Worm (Caenorhabditis elegans) whole organism, L4 larva: ENCODE results near the gene Y71H2B.8.
A peak's percentile ranks its signal among the peaks of the same experiment; 100 is the strongest.

Source experiments
- F26F4.8 ChIP-seq: fragments of 200-800 bp; sonication (Bioruptor generic); conservative IDR thresholded peaks from 2 replicates; pipeline ENCODE4 v1.3.6; 2022; ENCODE audit warnings: missing genetic modification characterization, missing compliant biosample characterization
- T20F7.1 ChIP-seq: fragments of 200-800 bp; sonication (Bioruptor generic); optimal IDR thresholded peaks from 2 replicates; lab custom pipeline; 2018; ENCODE audit warnings: mild to moderate bottlenecking, missing genetic modification characterization, missing compliant biosample characterization
- Y105C5A.15 ChIP-seq: fragments of 200-800 bp; sonication (Bioruptor generic); IDR thresholded peaks from 2 replicates; pipeline ENCODE4 v1.3.6; 2022; ENCODE audit warnings: missing genetic modification characterization, missing compliant biosample characterization
- Y75B8A.6 ChIP-seq: fragments of 200-800 bp; sonication (Bioruptor generic); IDR thresholded peaks from 2 replicates; pipeline ENCODE4 v1.3.6; 2022; ENCODE audit warnings: missing genetic modification reagents, missing genetic modification characterization, missing compliant biosample characterization
- aha-1 ChIP-seq: fragments of 150-350 bp; peaks from one replicate; lab custom pipeline; 2014; ENCODE audit warnings: missing biosample characterization, missing genetic modification characterization
- ama-1 ChIP-seq: fragments of 150-350 bp; optimal IDR thresholded peaks from 2 replicates; lab custom pipeline; 2014; ENCODE audit warnings: inconsistent platforms, mixed read lengths
- ceh-44 ChIP-seq: fragments of 200-800 bp; sonication (Bioruptor generic); IDR thresholded peaks from 2 replicates; pipeline ENCODE4 v1.3.6; 2022; ENCODE audit warnings: missing genetic modification reagents, missing genetic modification characterization, missing compliant biosample characterization
- ceh-62 ChIP-seq: sonication (generic microtip); optimal IDR thresholded peaks from 2 replicates; lab custom pipeline; 2017; ENCODE audit warnings: missing biosample characterization, missing genetic modification characterization
- ces-1 ChIP-seq: fragments of 150-350 bp; sonication (generic microtip); optimal IDR thresholded peaks from 4 replicates; lab custom pipeline; 2014; ENCODE audit warnings: missing biosample characterization, missing genetic modification reagents, missing genetic modification characterization
- cey-2 ChIP-seq: sonication (generic microtip); optimal IDR thresholded peaks from 3 replicates; lab custom pipeline; 2017; ENCODE audit warnings: missing genetic modification characterization, mild to moderate bottlenecking, missing compliant biosample characterization, antibody characterized with exemption, borderline replicate concordance; ENCODE audit not compliant: insufficient read depth
- daf-12 ChIP-seq: fragments of 150-350 bp; optimal IDR thresholded peaks from 2 replicates; lab custom pipeline; 2014; ENCODE audit warnings: missing biosample characterization, missing genetic modification reagents, missing genetic modification characterization
- daf-19 ChIP-seq: fragments of 200-800 bp; sonication (Bioruptor generic); conservative IDR thresholded peaks from 2 replicates; pipeline ENCODE4 v1.3.6; 2022; ENCODE audit warnings: missing genetic modification characterization, missing compliant biosample characterization
- fos-1 ChIP-seq: fragments of 150-350 bp; optimal IDR thresholded peaks from 2 replicates; lab custom pipeline; 2014; ENCODE audit warnings: missing biosample characterization, missing genetic modification characterization
- gei-8 ChIP-seq: fragments of 200-800 bp; sonication (Bioruptor generic); optimal IDR thresholded peaks from 2 replicates; lab custom pipeline; 2018; ENCODE audit warnings: mild to moderate bottlenecking, missing genetic modification characterization, missing compliant biosample characterization
- hif-1 ChIP-seq, 2 experiments: sonication (generic microtip); optimal IDR thresholded peaks; 2 replicates each; lab custom pipeline; 2016 to 2017; ENCODE audit warnings: missing compliant biosample characterization in 2 of 2, missing genetic modification characterization in 2 of 2, missing genetic modification reagents in 2 of 2, missing genotype in 2 of 2, mild to moderate bottlenecking in 1 of 2
- hmg-1.1 ChIP-seq: fragments of 200-800 bp; sonication (Bioruptor generic); IDR thresholded peaks from 2 replicates; pipeline ENCODE4 v1.3.6; 2022; ENCODE audit warnings: missing genetic modification reagents, missing genetic modification characterization, missing compliant biosample characterization
- lim-7 ChIP-seq: fragments of 200-800 bp; sonication (Bioruptor generic); IDR thresholded peaks from 2 replicates; pipeline ENCODE4 v1.3.6; 2022; ENCODE audit warnings: missing genetic modification characterization, missing compliant biosample characterization
- lin-38 ChIP-seq: fragments of 200-800 bp; sonication (Bioruptor generic); IDR thresholded peaks from 2 replicates; pipeline ENCODE4 v1.3.6; 2022; ENCODE audit warnings: missing genetic modification reagents, missing genetic modification characterization, missing compliant biosample characterization
- lir-3 ChIP-seq: sonication (generic microtip); optimal IDR thresholded peaks from 2 replicates; lab custom pipeline; 2016; ENCODE audit warnings: mild to moderate bottlenecking, missing genetic modification characterization, missing compliant biosample characterization
- lsy-2 ChIP-seq, 2 experiments: fragments of 150-350 bp in 1 of 2; sonication (generic microtip) in 1 of 2; optimal IDR thresholded peaks; 2 replicates each; lab custom pipeline; 2014 to 2017; ENCODE audit warnings: missing biosample characterization in 2 of 2, missing genetic modification characterization in 2 of 2
- madf-9 ChIP-seq: fragments of 200-800 bp; sonication (Bioruptor generic); conservative IDR thresholded peaks from 2 replicates; pipeline ENCODE4 v1.3.6; 2022; ENCODE audit warnings: missing genetic modification reagents, missing genetic modification characterization, missing compliant biosample characterization
- nhr-28 ChIP-seq: fragments of 150-350 bp; optimal IDR thresholded peaks from 2 replicates; lab custom pipeline; 2014; ENCODE audit warnings: missing biosample characterization, missing genetic modification characterization
- nhr-48 ChIP-seq: sonication (generic microtip); optimal IDR thresholded peaks from 2 replicates; lab custom pipeline; 2016; ENCODE audit warnings: mild to moderate bottlenecking, missing genetic modification characterization, missing compliant biosample characterization
- nhr-77 ChIP-seq: fragments of 150-350 bp; optimal IDR thresholded peaks from 2 replicates; lab custom pipeline; 2014; ENCODE audit warnings: missing biosample characterization, missing genetic modification characterization
- pha-4 ChIP-seq, 2 experiments: fragments of 150-350 bp in 1 of 2; fragments of 200-800 bp in 1 of 2; sonication (Bioruptor generic) in 1 of 2; IDR thresholded peaks in 1 of 2; optimal IDR thresholded peaks in 1 of 2; 2 replicates each; pipeline versions ENCODE4 v1.3.6 to Lab custom; 2014 to 2022; ENCODE audit warnings: missing genetic modification characterization in 2 of 2, missing genetic modification reagents in 2 of 2, missing biosample characterization in 1 of 2, missing compliant biosample characterization in 1 of 2
- pqm-1 ChIP-seq: sonication (generic microtip); optimal IDR thresholded peaks from 2 replicates; lab custom pipeline; 2017; ENCODE audit warnings: missing biosample characterization, missing genetic modification characterization
- rbr-2 ChIP-seq: sonication (generic microtip); optimal IDR thresholded peaks from 2 replicates; lab custom pipeline; 2016; ENCODE audit warnings: missing genotype, missing genetic modification characterization, missing compliant biosample characterization
- snpc-1.2 ChIP-seq: fragments of 200-800 bp; sonication (Bioruptor generic); IDR thresholded peaks from 2 replicates; pipeline ENCODE4 v1.3.6; 2022; ENCODE audit warnings: missing genetic modification reagents, missing genetic modification characterization, missing compliant biosample characterization
- spr-3 ChIP-seq: fragments of 200-800 bp; sonication (Bioruptor generic); optimal IDR thresholded peaks from 2 replicates; lab custom pipeline; 2018; ENCODE audit warnings: mild to moderate bottlenecking, missing genetic modification characterization, missing compliant biosample characterization
- unc-62 ChIP-seq, 3 experiments: fragments of 150-350 bp in 1 of 3; sonication (generic microtip); optimal IDR thresholded peaks in 2 of 3; peaks in 1 of 3; 1 replicate in 1 of 3; 2 replicates in 2 of 3; lab custom pipeline; 2014 to 2017; ENCODE audit warnings: missing biosample characterization in 3 of 3, missing genetic modification characterization in 3 of 3, missing genetic modification reagents in 3 of 3, missing genotype in 1 of 3
- vab-7 ChIP-seq: fragments of 200-800 bp; sonication (Bioruptor generic); IDR thresholded peaks from 2 replicates; pipeline ENCODE4 v1.3.6; 2022; ENCODE audit warnings: missing genetic modification reagents, missing genetic modification characterization, missing compliant biosample characterization
- zfp-2 ChIP-seq: sonication (generic microtip); optimal IDR thresholded peaks from 2 replicates; lab custom pipeline; 2016; ENCODE audit warnings: mild to moderate bottlenecking, missing genetic modification characterization, missing compliant biosample characterization
- zip-2 ChIP-seq: fragments of 150-350 bp; optimal IDR thresholded peaks from 2 replicates; lab custom pipeline; 2014; ENCODE audit warnings: missing biosample characterization, missing genetic modification characterization
- ztf-11 ChIP-seq: fragments of 150-350 bp; optimal IDR thresholded peaks from 2 replicates; lab custom pipeline; 2014; ENCODE audit warnings: missing biosample characterization, missing genetic modification characterization

Gene Y71H2B.8

ce11 chrIII:2540520-2540919 lies 38.6 kb upstream of the Y71H2B.8 start:
- TF ChIP-seq aha-1 (tag; lab: Kevin White, UChicago): peak; percentile 93
- no peak for TF ChIP-seq fos-1 (tag; lab: Kevin White, UChicago)
- TF ChIP-seq, all 104 proteins: peak for 1

DNA sequence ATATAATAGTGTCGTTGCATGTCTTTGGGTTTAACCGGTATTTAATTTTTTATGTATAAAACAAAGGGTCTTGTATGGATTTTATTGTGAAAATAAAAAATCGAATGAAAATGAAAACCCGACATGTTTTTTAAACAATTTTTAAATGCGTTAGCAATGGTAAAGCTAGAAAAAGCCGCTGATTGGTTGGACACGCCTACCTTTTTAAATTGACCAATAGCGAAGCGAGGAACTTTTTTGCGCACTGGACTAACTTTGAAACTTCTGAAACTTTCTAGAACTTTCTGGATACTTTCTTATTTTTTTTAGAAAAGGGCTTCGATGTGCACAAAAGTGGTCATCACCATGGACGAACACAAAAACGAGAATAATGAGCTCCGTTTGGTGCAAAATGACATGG lies 32.8 kb upstream of the Y71H2B.8 start:
- TF ChIP-seq daf-19 (GFP tag; lab: Robert Waterston, UW) (no peak), cey-2 (tag; lab: Kevin White, UChicago) (no peak), Y105C5A.15 (GFP tag; lab: Robert Waterston, UW) (no peak), F26F4.8 (GFP tag; lab: Robert Waterston, UW) (no peak), fos-1 (tag; lab: Kevin White, UChicago) (no peak)

ce11 chrIII:2549620-2550019 lies 29.5 kb upstream of the Y71H2B.8 start, which contains the start of gene feh-1:
feh-1 (plus strand) TSS chrIII:2549920.
- TF ChIP-seq spr-3 (GFP tag; lab: Kevin White, UChicago) (no peak), hmg-1.1 (GFP tag; lab: Robert Waterston, UW) (no peak), lim-7 (GFP tag; lab: Robert Waterston, UW) (no peak), nhr-48 (tag; lab: Kevin White, UChicago) (no peak), madf-9 (GFP tag; lab: Robert Waterston, UW) (no peak), ama-1 (lab: Kevin White, UChicago) (no peak), zfp-2 (tag; lab: Kevin White, UChicago) (no peak), ceh-44 (GFP tag; lab: Robert Waterston, UW) (no peak), T20F7.1 (GFP tag; lab: Kevin White, UChicago) (no peak), nhr-77 (tag; lab: Kevin White, UChicago) (no peak), F26F4.8 (GFP tag; lab: Robert Waterston, UW) (no peak), pqm-1 (no peak), ces-1 (GFP tag; lab: Kevin White, UChicago) (no peak), pha-4 (GFP tag; IDR thresholded peaks at IDR 0.05; lab: Robert Waterston, UW) (no peak), pha-4 (tag; optimal IDR thresholded peaks at IDR 0.05; lab: Kevin White, UChicago) (no peak), fos-1 (tag; lab: Kevin White, UChicago) (no peak)
- TF ChIP-seq, all 104 proteins: peak for 0

ce11 chrIII:2551981-2552380 lies 27.1 kb upstream of the Y71H2B.8 start:
- TF ChIP-seq unc-62 (GFP tag; optimal IDR thresholded peaks at IDR 0.05 in 1 of 2; lab: Kevin White, UChicago) (peak in 1 of 2 experiments; percentile 76), unc-62 (tag; optimal IDR thresholded peaks at IDR 0.05; lab: Kevin White, UChicago) (no peak), ama-1 (lab: Kevin White, UChicago) (no peak)

DNA sequence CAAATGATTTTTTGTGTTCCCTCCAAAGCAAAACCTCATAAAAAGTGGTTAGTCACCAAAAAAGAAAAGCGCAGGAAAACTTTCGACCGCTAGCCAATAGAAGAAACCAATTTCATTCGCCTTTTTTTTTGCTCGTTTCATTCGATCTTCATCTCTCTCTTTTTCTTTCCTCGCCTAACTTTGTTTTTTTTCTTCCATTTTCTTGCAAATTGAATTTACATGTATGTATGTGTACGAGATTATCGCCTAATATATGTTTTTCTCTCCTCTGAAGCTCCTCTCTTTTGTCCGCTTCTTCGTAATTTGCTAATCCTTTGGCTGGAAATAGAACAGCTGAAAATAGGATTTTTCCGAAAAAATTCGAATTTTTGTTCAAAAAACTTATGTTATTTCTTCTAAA lies 26.7 kb upstream of the Y71H2B.8 start:
- TF ChIP-seq Y75B8A.6 (no peak), lir-3 (no peak), rbr-2 (tag; lab: Kevin White, UChicago) (peak; percentile 1), fos-1 (tag; lab: Kevin White, UChicago) (no peak), lin-38 (GFP tag; lab: Robert Waterston, UW) (no peak), pha-4 (GFP tag; IDR thresholded peaks at IDR 0.05; lab: Robert Waterston, UW) (no peak), pha-4 (tag; optimal IDR thresholded peaks at IDR 0.05; lab: Kevin White, UChicago) (no peak), ceh-62 (tag; lab: Kevin White, UChicago) (no peak), lsy-2 (tag; optimal IDR thresholded peaks at IDR 0.05; lab: Kevin White, UChicago) (peak in 1 of 2 experiments; percentile 18), unc-62 (GFP tag; optimal IDR thresholded peaks at IDR 0.05 in 1 of 2; lab: Kevin White, UChicago) (no peak), unc-62 (tag; optimal IDR thresholded peaks at IDR 0.05; lab: Kevin White, UChicago) (no peak), ztf-11 (tag; lab: Kevin White, UChicago) (no peak), ces-1 (GFP tag; lab: Kevin White, UChicago) (peak; percentile 81), pqm-1 (no peak), gei-8 (GFP tag; lab: Kevin White, UChicago) (no peak)

DNA sequence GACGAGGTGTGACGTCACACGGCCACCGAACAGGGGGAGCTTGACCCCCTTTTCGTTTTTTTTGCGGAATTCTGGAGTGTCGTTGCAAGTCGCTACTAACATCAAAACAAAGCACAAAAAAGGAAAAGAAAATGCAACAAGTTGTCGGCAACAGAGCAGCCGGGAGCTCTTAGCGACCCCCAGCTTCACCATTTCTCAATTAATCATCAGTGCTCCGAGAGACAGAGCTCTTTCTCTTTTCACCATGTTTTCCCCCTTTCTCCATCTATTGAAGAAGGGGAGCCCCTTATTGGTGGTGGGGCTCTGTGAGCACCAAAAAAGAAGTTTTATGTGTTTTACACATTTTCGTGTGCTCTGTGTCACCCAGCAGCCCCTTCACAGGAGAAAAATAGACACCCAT lies 25.5 kb upstream of the Y71H2B.8 start:
- no peak for TF ChIP-seq hif-1 (tag; optimal IDR thresholded peaks at IDR 0.05; lab: Kevin White, UChicago)
- no peak for TF ChIP-seq snpc-1.2 (GFP tag; lab: Robert Waterston, UW)
- no peak for TF ChIP-seq vab-7 (GFP tag; lab: Robert Waterston, UW)
- no peak for TF ChIP-seq zip-2 (tag; lab: Kevin White, UChicago)
- TF ChIP-seq nhr-28: no peak
- no peak for TF ChIP-seq lim-7 (GFP tag; lab: Robert Waterston, UW)
- no peak for TF ChIP-seq daf-12
